Worm (Caenorhabditis elegans): ENCODE data around the gene egas-4.

DNA sequence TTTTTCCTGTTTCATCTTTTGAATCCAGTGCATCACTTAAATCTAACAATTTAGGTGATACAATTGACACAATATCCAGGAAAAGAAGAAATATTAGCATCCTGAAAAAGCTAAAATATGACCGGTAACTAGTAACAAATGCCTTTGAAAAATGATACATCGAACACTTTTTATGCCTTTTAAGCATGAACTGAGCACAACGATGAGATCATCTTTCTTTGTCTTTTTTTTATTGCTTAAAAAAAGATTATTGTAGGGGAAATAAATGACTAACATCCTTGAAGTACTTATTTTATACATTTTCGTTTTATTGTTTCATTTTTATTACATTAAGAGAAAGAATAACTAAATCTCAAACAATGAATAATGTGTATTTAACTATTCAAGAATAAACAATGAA, 31.8 kb downstream of the egas-4 start, which contains the start of gene F13B6.3:
- TF ChIP-seq lsy-2 (tag; optimal IDR thresholded peaks at IDR 0.05) (no peak), ama-1 (optimal IDR thresholded peaks at IDR 0.05) (no peak), mdl-1 (tag; optimal IDR thresholded peaks at IDR 0.05) (no peak), nhr-237 (tag; optimal IDR thresholded peaks at IDR 0.05) (no peak)
